Worm (Caenorhabditis elegans) whole organism, late embryonic: ENCODE results near the gene T16G12.8.

ENCODE experiments used
- F13H6.1 ChIP-seq: sonication (generic microtip); optimal IDR thresholded peaks from 2 replicates; lab custom pipeline; 2016; ENCODE audit warnings: missing genetic modification characterization, missing compliant biosample characterization
- K02D7.2 ChIP-seq: sonication (generic microtip); optimal IDR thresholded peaks from 2 replicates; lab custom pipeline; 2017; ENCODE audit warnings: mild to moderate bottlenecking, missing genetic modification characterization, missing compliant biosample characterization
- T23F11.4 ChIP-seq: fragments of 200-800 bp; sonication (Bioruptor generic); optimal IDR thresholded peaks from 2 replicates; lab custom pipeline; 2018; ENCODE audit warnings: mild to moderate bottlenecking, missing genetic modification characterization, missing compliant biosample characterization
- ahr-1 ChIP-seq: sonication (generic microtip); optimal IDR thresholded peaks from 2 replicates; lab custom pipeline; 2016; ENCODE audit warnings: missing genetic modification characterization, missing compliant biosample characterization
- ama-1 ChIP-seq: fragments of 150-350 bp; optimal IDR thresholded peaks from 2 replicates; lab custom pipeline; 2014
- ceh-19 ChIP-seq: fragments of 200-800 bp; sonication (Bioruptor generic); optimal IDR thresholded peaks from 2 replicates; lab custom pipeline; 2018; ENCODE audit warnings: mild to moderate bottlenecking, missing genetic modification characterization, missing compliant biosample characterization
- ceh-22 ChIP-seq: sonication (generic microtip); optimal IDR thresholded peaks from 2 replicates; lab custom pipeline; 2017; ENCODE audit warnings: missing biosample characterization, missing genetic modification characterization
- ceh-24 ChIP-seq: sonication (generic microtip); optimal IDR thresholded peaks from 2 replicates; lab custom pipeline; 2016; ENCODE audit warnings: mild to moderate bottlenecking, missing genetic modification characterization, missing compliant biosample characterization
- ceh-31 ChIP-seq: sonication (generic microtip); optimal IDR thresholded peaks from 2 replicates; lab custom pipeline; 2016; ENCODE audit warnings: missing genetic modification characterization, missing compliant biosample characterization
- ceh-34 ChIP-seq: sonication (generic microtip); optimal IDR thresholded peaks from 2 replicates; lab custom pipeline; 2016; ENCODE audit warnings: mild to moderate bottlenecking, missing genetic modification characterization, missing compliant biosample characterization
- ceh-48 ChIP-seq: sonication (generic microtip); optimal IDR thresholded peaks from 2 replicates; lab custom pipeline; 2016; ENCODE audit warnings: missing genetic modification characterization, inconsistent platforms, missing compliant biosample characterization
- ceh-6 ChIP-seq: fragments of 200-800 bp; sonication (Bioruptor generic); optimal IDR thresholded peaks from 2 replicates; lab custom pipeline; 2018; ENCODE audit warnings: mild to moderate bottlenecking, missing genetic modification characterization, missing compliant biosample characterization
- ceh-9 ChIP-seq: sonication (generic microtip); optimal IDR thresholded peaks from 2 replicates; lab custom pipeline; 2016; ENCODE audit warnings: mild to moderate bottlenecking, missing genetic modification characterization, inconsistent platforms, missing compliant biosample characterization
- che-1 ChIP-seq: sonication (generic microtip); optimal IDR thresholded peaks from 2 replicates; lab custom pipeline; 2016; ENCODE audit warnings: mild to moderate bottlenecking, missing genetic modification characterization, missing compliant biosample characterization
- elt-2 ChIP-seq: sonication (generic microtip); optimal IDR thresholded peaks from 2 replicates; lab custom pipeline; 2016; ENCODE audit warnings: missing genetic modification reagents, missing genetic modification characterization, missing compliant biosample characterization
- eyg-1 ChIP-seq: sonication (generic microtip); optimal IDR thresholded peaks from 2 replicates; lab custom pipeline; 2016; ENCODE audit warnings: missing genotype, missing genetic modification characterization, missing compliant biosample characterization
- fax-1 ChIP-seq: sonication (generic microtip); optimal IDR thresholded peaks from 2 replicates; lab custom pipeline; 2016; ENCODE audit warnings: missing genotype, missing genetic modification characterization, missing compliant biosample characterization
- fkh-10 ChIP-seq: fragments of 150-350 bp; optimal IDR thresholded peaks from 2 replicates; lab custom pipeline; 2014; ENCODE audit warnings: missing biosample characterization, missing genetic modification reagents, missing genetic modification characterization
- hlh-30 ChIP-seq: sonication (generic microtip); optimal IDR thresholded peaks from 2 replicates; lab custom pipeline; 2017; ENCODE audit warnings: antibody characterized with exemption, missing genetic modification characterization, missing compliant biosample characterization; ENCODE audit not compliant: insufficient read depth
- hlh-6 ChIP-seq: sonication (generic microtip); optimal IDR thresholded peaks from 2 replicates; lab custom pipeline; 2016; ENCODE audit warnings: missing genotype, missing genetic modification characterization, missing compliant biosample characterization
- lin-11 ChIP-seq: fragments of 200-800 bp; sonication (Bioruptor generic); optimal IDR thresholded peaks from 2 replicates; lab custom pipeline; 2018; ENCODE audit warnings: mild to moderate bottlenecking, missing genetic modification characterization, missing compliant biosample characterization
- madf-2 ChIP-seq: sonication (generic microtip); optimal IDR thresholded peaks from 2 replicates; lab custom pipeline; 2017; ENCODE audit warnings: missing genetic modification characterization, missing compliant biosample characterization
- mec-3 ChIP-seq: sonication (generic microtip); optimal IDR thresholded peaks from 2 replicates; lab custom pipeline; 2016; ENCODE audit warnings: borderline replicate concordance, missing genetic modification characterization, missing compliant biosample characterization
- nhr-11 ChIP-seq: fragments of 150-350 bp; optimal IDR thresholded peaks from 2 replicates; lab custom pipeline; 2014; ENCODE audit warnings: missing biosample characterization, missing genetic modification characterization
- nhr-232 ChIP-seq: sonication (generic microtip); optimal IDR thresholded peaks from 2 replicates; lab custom pipeline; 2016; ENCODE audit warnings: missing genetic modification characterization, missing compliant biosample characterization
- odd-2 ChIP-seq: sonication (generic microtip); optimal IDR thresholded peaks from 2 replicates; lab custom pipeline; 2017; ENCODE audit warnings: antibody characterized with exemption, mild to moderate bottlenecking, missing genetic modification characterization, missing compliant biosample characterization
- pag-3 ChIP-seq: sonication (generic microtip); optimal IDR thresholded peaks from 2 replicates; lab custom pipeline; 2016; ENCODE audit warnings: missing compliant biosample characterization, missing genetic modification characterization, borderline replicate concordance
- pha-2 ChIP-seq: sonication (generic microtip); optimal IDR thresholded peaks from 2 replicates; lab custom pipeline; 2017; ENCODE audit warnings: mild to moderate bottlenecking, missing genetic modification characterization, missing compliant biosample characterization
- pqm-1 ChIP-seq: sonication (generic microtip); optimal IDR thresholded peaks from 2 replicates; lab custom pipeline; 2016; ENCODE audit warnings: missing genetic modification characterization, missing compliant biosample characterization
- pros-1 ChIP-seq: fragments of 150-350 bp; optimal IDR thresholded peaks from 2 replicates; lab custom pipeline; 2014; ENCODE audit warnings: missing biosample characterization, missing genetic modification reagents, missing genetic modification characterization
- ref-2 ChIP-seq: sonication (generic microtip); optimal IDR thresholded peaks from 2 replicates; lab custom pipeline; 2016; ENCODE audit warnings: missing genetic modification characterization, missing compliant biosample characterization
- rnt-1 ChIP-seq: sonication (generic microtip); optimal IDR thresholded peaks from 2 replicates; lab custom pipeline; 2016; ENCODE audit warnings: missing genetic modification characterization, missing compliant biosample characterization
- sox-2 ChIP-seq: fragments of 200-800 bp; sonication (Bioruptor generic); IDR thresholded peaks from 2 replicates; pipeline ENCODE4 v1.3.6; 2022; ENCODE audit warnings: missing genetic modification reagents, missing genetic modification characterization, missing compliant biosample characterization
- sox-4 ChIP-seq: sonication (generic microtip); optimal IDR thresholded peaks from 2 replicates; lab custom pipeline; 2017; ENCODE audit warnings: mild to moderate bottlenecking, missing genetic modification characterization, inconsistent platforms, missing compliant biosample characterization
- tbx-2 ChIP-seq: sonication (generic microtip); optimal IDR thresholded peaks from 2 replicates; lab custom pipeline; 2016; ENCODE audit warnings: missing genetic modification characterization, missing compliant biosample characterization
- tbx-7 ChIP-seq: sonication (generic microtip); optimal IDR thresholded peaks from 2 replicates; lab custom pipeline; 2016; ENCODE audit warnings: missing genotype, missing genetic modification characterization, missing compliant biosample characterization
- ttx-3 ChIP-seq: sonication (generic microtip); optimal IDR thresholded peaks from 2 replicates; lab custom pipeline; 2016; ENCODE audit warnings: missing genetic modification reagents, missing genetic modification characterization, missing compliant biosample characterization
- unc-42 ChIP-seq: sonication (generic microtip); optimal IDR thresholded peaks from 2 replicates; lab custom pipeline; 2016; ENCODE audit warnings: missing genotype, missing genetic modification characterization, missing compliant biosample characterization
- unc-55 ChIP-seq: sonication (generic microtip); optimal IDR thresholded peaks from 2 replicates; lab custom pipeline; 2017; ENCODE audit warnings: missing biosample characterization, missing genetic modification reagents, missing genetic modification characterization
- zip-5 ChIP-seq: sonication (generic microtip); optimal IDR thresholded peaks from 2 replicates; lab custom pipeline; 2016; ENCODE audit warnings: missing genetic modification characterization, missing compliant biosample characterization

The T16G12.8 gene

DNA sequence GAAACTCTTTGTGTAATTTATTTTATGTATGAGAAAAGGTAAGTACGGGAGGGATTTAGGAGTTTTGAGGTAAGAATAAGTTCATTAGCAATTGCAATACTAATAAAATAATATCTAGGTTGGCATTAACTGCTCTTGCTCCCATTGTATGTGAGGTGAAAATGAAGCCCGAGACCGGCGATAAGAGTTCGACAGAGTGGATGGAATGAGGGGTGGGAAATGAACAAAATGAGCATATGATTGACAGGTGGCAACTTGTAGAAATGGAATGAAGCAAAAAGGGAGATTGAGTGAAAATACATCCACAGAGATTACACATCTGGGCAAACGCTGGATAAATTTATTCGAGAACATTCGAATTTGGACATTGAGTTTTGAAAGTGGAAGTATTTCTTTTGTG, 19.7 kb downstream of the T16G12.8 start:
- TF ChIP-seq unc-55: no peak
- TF ChIP-seq ceh-31 (tag; lab: Kevin White, UChicago): no peak
- no peak for TF ChIP-seq zip-5
- TF ChIP-seq ceh-48 (tag; lab: Kevin White, UChicago): no peak
- no peak for TF ChIP-seq ceh-19
- no peak for TF ChIP-seq hlh-30 (tag; lab: Kevin White, UChicago)
- no peak for TF ChIP-seq odd-2 (tag; lab: Kevin White, UChicago)
- no peak for TF ChIP-seq ref-2
- TF ChIP-seq K02D7.2: no peak
- no peak for TF ChIP-seq nhr-11

DNA sequence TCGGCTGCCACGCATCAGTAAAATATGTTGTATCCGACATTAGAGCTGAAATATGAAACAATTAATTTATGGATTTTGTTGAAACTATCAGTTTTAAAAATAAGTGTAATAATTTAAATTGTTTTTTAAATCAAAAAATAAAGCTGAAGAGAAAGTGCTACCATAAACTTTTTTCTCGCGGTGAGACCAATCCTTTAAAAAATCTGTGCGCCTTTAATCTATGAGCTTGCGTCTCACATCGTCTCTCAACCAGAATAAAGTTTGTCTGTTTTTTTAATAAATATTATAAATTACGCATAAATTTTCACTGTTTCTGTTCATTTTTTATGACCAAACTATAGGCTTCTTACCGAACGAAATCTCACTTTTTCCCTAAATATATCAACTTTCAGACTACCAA, 24.1 kb downstream of the T16G12.8 start, which contains the start of gene T16H12.3:
TSS of gene T16H12.3 (minus strand) at position 51 of the 400 bp plus-strand sequence.
- TF ChIP-seq hlh-30 (tag; lab: Kevin White, UChicago) (no peak), fkh-10 (GFP tag; lab: Kevin White, UChicago) (no peak), K02D7.2 (no peak), T23F11.4 (GFP tag; lab: Kevin White, UChicago) (no peak), ceh-22 (tag; lab: Kevin White, UChicago) (no peak), ceh-19 (no peak), zip-5 (no peak), tbx-7 (tag; lab: Kevin White, UChicago) (no peak), elt-2 (tag; lab: Kevin White, UChicago) (no peak), pros-1 (no peak)
- TF ChIP-seq, all 69 proteins: peak for 0

DNA sequence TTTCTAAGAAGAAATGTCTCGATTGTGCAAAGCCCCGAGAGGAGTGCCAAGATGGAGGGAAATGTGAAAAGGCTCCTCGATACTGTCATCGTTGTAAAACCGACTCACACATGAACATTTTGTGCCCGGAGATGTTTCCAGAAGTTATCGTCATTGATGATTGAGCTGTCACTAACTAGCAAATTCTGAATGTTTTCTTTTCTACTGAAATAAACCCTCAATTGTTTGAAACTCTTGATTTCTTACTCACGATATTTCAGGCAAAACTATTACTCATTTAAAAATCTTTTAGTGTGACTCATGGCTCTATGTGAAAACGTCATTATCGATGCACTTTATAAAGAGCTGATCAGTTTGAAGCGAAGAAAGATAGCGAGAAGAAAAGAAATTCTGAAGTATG, 26.0 kb downstream of the T16G12.8 start, which contains the start of gene T16H12.13:
TSS of gene T16H12.13 (plus strand) at position 301 of the 400 bp plus-strand sequence.
- TF ChIP-seq pqm-1 (tag; lab: Kevin White, UChicago) (no peak), ceh-24 (tag; lab: Kevin White, UChicago) (no peak), hlh-6 (no peak), nhr-11 (no peak), nhr-232 (tag; lab: Kevin White, UChicago) (no peak), ama-1 (lab: Kevin White, UChicago) (no peak), ttx-3 (tag; lab: Kevin White, UChicago) (no peak), madf-2 (tag; lab: Kevin White, UChicago) (no peak), ceh-34 (tag; lab: Kevin White, UChicago) (no peak), F13H6.1 (tag; lab: Kevin White, UChicago) (no peak), eyg-1 (no peak), elt-2 (tag; lab: Kevin White, UChicago) (no peak), sox-2 (GFP tag; lab: Robert Waterston, UW) (no peak)

DNA sequence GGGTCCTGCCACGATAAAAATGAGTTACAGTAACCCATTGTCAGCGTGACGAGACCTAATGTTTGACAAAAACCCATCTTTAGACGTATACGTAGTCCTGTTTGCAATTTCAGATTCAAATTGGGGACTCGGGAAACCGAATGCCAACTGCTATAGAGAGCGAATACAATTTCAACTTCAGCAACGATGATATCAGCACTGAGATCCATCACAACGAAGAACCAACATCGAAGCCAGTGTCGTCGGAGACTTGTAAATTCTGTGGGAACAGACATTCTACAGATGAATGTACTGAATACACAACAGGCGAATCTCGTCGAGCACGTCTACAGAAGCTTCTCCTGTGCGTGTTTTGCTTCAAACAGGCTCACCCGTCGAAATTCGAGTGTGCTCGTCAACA, 26.5 kb downstream of the T16G12.8 start:
- no peak for TF ChIP-seq sox-4 (tag; lab: Kevin White, UChicago)
- no peak for TF ChIP-seq che-1 (tag; lab: Kevin White, UChicago)
- TF ChIP-seq, all 69 proteins: peak for 0

DNA sequence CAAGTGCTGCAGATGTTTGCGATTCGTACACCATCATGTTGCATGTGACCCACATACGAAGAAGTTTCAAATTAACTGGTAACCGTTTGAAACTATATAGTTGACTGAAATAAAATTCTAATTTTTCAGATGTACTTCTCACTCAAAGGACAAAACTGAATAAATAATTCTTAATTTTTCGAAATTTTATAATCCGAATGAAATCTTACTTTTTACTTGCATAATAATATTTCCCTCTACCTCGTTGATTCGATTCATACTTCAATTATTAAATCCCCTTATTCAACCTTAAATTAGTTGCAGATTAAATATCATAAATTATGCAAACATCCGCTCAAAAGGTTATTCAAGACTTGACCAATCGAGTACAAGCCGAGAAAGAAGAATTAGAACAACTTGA, 26.9 kb downstream of the T16G12.8 start, which contains the start of gene T16H12.2:
TSS of gene T16H12.2 (plus strand) at position 301 of the 400 bp plus-strand sequence.
- TF ChIP-seq lin-11 (tag; lab: Kevin White, UChicago) (no peak), fkh-10 (GFP tag; lab: Kevin White, UChicago) (no peak), ahr-1 (no peak), ceh-9 (tag; lab: Kevin White, UChicago) (no peak), pha-2 (tag; lab: Kevin White, UChicago) (no peak), mec-3 (tag; lab: Kevin White, UChicago) (no peak), fax-1 (tag; lab: Kevin White, UChicago) (no peak), ceh-6 (GFP tag; lab: Kevin White, UChicago) (no peak), pros-1 (no peak), ceh-24 (tag; lab: Kevin White, UChicago) (no peak), ceh-34 (tag; lab: Kevin White, UChicago) (no peak), unc-42 (no peak), eyg-1 (no peak), rnt-1 (tag; lab: Kevin White, UChicago) (no peak), hlh-30 (tag; lab: Kevin White, UChicago) (no peak), pag-3 (tag; lab: Kevin White, UChicago) (no peak), tbx-2 (tag; lab: Kevin White, UChicago) (no peak)
